Fruit fly (Drosophila melanogaster): Measurements from ENCODE around the gene CG1523.

CG1523 gene

dm6 chr3R:28847547-28848316 lies 28.3 kb upstream of the CG1523 start:
- peak; percentile 17 for TF ChIP-seq Hr39 (GFP tag; optimal IDR thresholded peaks at IDR 0.05)
- no peak for TF ChIP-seq CG16779 (tag; optimal IDR thresholded peaks at IDR 0.05)
- peak; percentile 47 for TF ChIP-seq Smox (GFP tag; optimal IDR thresholded peaks at IDR 0.05)
- peak; percentile 35 for TF ChIP-seq CG11762 (GFP tag; optimal IDR thresholded peaks at IDR 0.05; ENCODE audit: insufficient read depth)
- TF ChIP-seq CG6808 (GFP tag; optimal IDR thresholded peaks at IDR 0.05): peak; percentile 69
- peak; percentile 37 for TF ChIP-seq Met (GFP tag; optimal IDR thresholded peaks at IDR 0.05)
- TF ChIP-seq CG3032 (tag; optimal IDR thresholded peaks at IDR 0.05): peak; percentile 63
- TF ChIP-seq CG32006 (GFP tag; optimal IDR thresholded peaks at IDR 0.05): peak; percentile 49
- peak; percentile 36 for TF ChIP-seq CG11902 (GFP tag; optimal IDR thresholded peaks at IDR 0.05)
- TF ChIP-seq CG6163 (GFP tag; IDR thresholded peaks at IDR 0.05): no peak
- peak; percentile 56 for TF ChIP-seq Ets96B (tag; optimal IDR thresholded peaks at IDR 0.05)
- peak; percentile 26 for TF ChIP-seq CG8319 (GFP tag; optimal IDR thresholded peaks at IDR 0.05)
- TF ChIP-seq achi (GFP tag; optimal IDR thresholded peaks at IDR 0.05): peak; percentile 48
- peak; percentile 21 for TF ChIP-seq CG8632 (GFP tag; optimal IDR thresholded peaks at IDR 0.05)
- TF ChIP-seq CG31627 (GFP tag; optimal IDR thresholded peaks at IDR 0.05): peak; percentile 23
- peak; percentile 65 for TF ChIP-seq OdsH (GFP tag; optimal IDR thresholded peaks at IDR 0.05)
- peak in 1 of 2 experiments; percentile 17 for TF ChIP-seq salr (GFP tag; optimal IDR thresholded peaks at IDR 0.05)
- TF ChIP-seq Hr38 (GFP tag; optimal IDR thresholded peaks at IDR 0.05): no peak
- no peak for TF ChIP-seq CG11294 (GFP tag; IDR thresholded peaks at IDR 0.05)
- peak; percentile 12 for TF ChIP-seq Sox14 (GFP tag; optimal IDR thresholded peaks at IDR 0.05)
- TF ChIP-seq CG10669 (GFP tag; optimal IDR thresholded peaks at IDR 0.05): peak; percentile 56
- peak; percentile 6 for TF ChIP-seq Sox102F (GFP tag; optimal IDR thresholded peaks at IDR 0.05)
- TF ChIP-seq pdm3 (GFP tag; optimal IDR thresholded peaks at IDR 0.05): peak; percentile 42
- TF ChIP-seq CG7368 (GFP tag; optimal IDR thresholded peaks at IDR 0.05): peak; percentile 27
- peak; percentile 18 for TF ChIP-seq Sox15 (GFP tag; optimal IDR thresholded peaks at IDR 0.05)
- no peak for TF ChIP-seq Gug (GFP tag; IDR thresholded peaks at IDR 0.05)
- peak; percentile 59 for TF ChIP-seq CG34406 (GFP tag; optimal IDR thresholded peaks at IDR 0.05)
- TF ChIP-seq ss (GFP tag; optimal IDR thresholded peaks at IDR 0.05): peak; percentile 3 to 63
- peak; percentile 10 for TF ChIP-seq Ets21C (GFP tag; optimal IDR thresholded peaks at IDR 0.05)
- TF ChIP-seq dac (GFP tag; optimal IDR thresholded peaks at IDR 0.05): no peak
- TF ChIP-seq CG4318 (GFP tag; optimal IDR thresholded peaks at IDR 0.05): no peak
- TF ChIP-seq CG10631 (GFP tag; optimal IDR thresholded peaks at IDR 0.05): peak; percentile 57
- TF ChIP-seq dsx (GFP tag; optimal IDR thresholded peaks at IDR 0.05; ENCODE audit: poor library complexity, severe bottlenecking): peak; percentile 47
- TF ChIP-seq esn (GFP tag; optimal IDR thresholded peaks at IDR 0.05): peak; percentile 59
- peak; percentile 55 for TF ChIP-seq CG3919 (GFP tag; optimal IDR thresholded peaks at IDR 0.05)
- peak; percentile 67 for TF ChIP-seq acj6 (GFP tag; optimal IDR thresholded peaks at IDR 0.05)
- no peak for TF ChIP-seq CG6854 (GFP tag; optimal IDR thresholded peaks at IDR 0.05)
- TF ChIP-seq net (GFP tag; optimal IDR thresholded peaks at IDR 0.05): peak; percentile 50
- no peak for TF ChIP-seq Lpt (GFP tag; optimal IDR thresholded peaks at IDR 0.05)
- no peak for TF ChIP-seq CG8119 (GFP tag; IDR thresholded peaks at IDR 0.05)
- no peak for TF ChIP-seq Eip75B (GFP tag; optimal IDR thresholded peaks at IDR 0.05)
- peak; percentile 48 for TF ChIP-seq topi (GFP tag; optimal IDR thresholded peaks at IDR 0.05)
- peak; percentile 34 for TF ChIP-seq lz (GFP tag; optimal IDR thresholded peaks at IDR 0.05)
- TF ChIP-seq Eip78C (GFP tag): peak; percentile 85
- TF ChIP-seq CG15336 (GFP tag; IDR thresholded peaks at IDR 0.05): no peak
- TF ChIP-seq cyc (GFP tag; optimal IDR thresholded peaks at IDR 0.05): no peak
- no peak for TF ChIP-seq CG6276 (GFP tag; optimal IDR thresholded peaks at IDR 0.05)
- TF ChIP-seq eg (GFP tag; IDR thresholded peaks at IDR 0.05): no peak
- TF ChIP-seq fd59A (GFP tag; optimal IDR thresholded peaks at IDR 0.05): peak; percentile 3
- TF ChIP-seq CG9139 (GFP tag; optimal IDR thresholded peaks at IDR 0.05): peak; percentile 27
- no peak for TF ChIP-seq fkh (GFP tag; optimal IDR thresholded peaks at IDR 0.05)

Data from whole organism, prepupa.